Worm (Caenorhabditis elegans) whole organism, L3 larva: ENCODE measurements around the gene C46E10.3.

Experiments used
- ZK546.5 ChIP-seq: sonication (generic microtip); optimal IDR thresholded peaks from 2 replicates; lab custom pipeline; 2017; ENCODE audit warnings: missing biosample characterization, missing genetic modification characterization
- aly-2 ChIP-seq: fragments of 150-350 bp; optimal IDR thresholded peaks from 2 replicates; lab custom pipeline; 2014; ENCODE audit warnings: missing biosample characterization, missing genetic modification characterization
- ceh-16 ChIP-seq: sonication (generic microtip); optimal IDR thresholded peaks from 2 replicates; lab custom pipeline; 2017; ENCODE audit warnings: missing biosample characterization, missing genetic modification characterization
- ceh-28 ChIP-seq: fragments of 150-350 bp; optimal IDR thresholded peaks from 2 replicates; lab custom pipeline; 2014; ENCODE audit warnings: missing biosample characterization, missing genetic modification reagents, missing genetic modification characterization
- ceh-82 ChIP-seq: fragments of 150-350 bp; optimal IDR thresholded peaks from 2 replicates; lab custom pipeline; 2014; ENCODE audit warnings: missing biosample characterization, missing genetic modification characterization
- ceh-9 ChIP-seq: sonication (generic microtip); optimal IDR thresholded peaks from 2 replicates; lab custom pipeline; 2018; ENCODE audit warnings: missing biosample characterization, missing genetic modification characterization
- egl-5 ChIP-seq: fragments of 150-350 bp; optimal IDR thresholded peaks from 2 replicates; lab custom pipeline; 2017; ENCODE audit warnings: missing biosample characterization, missing genetic modification reagents, missing genetic modification characterization, inconsistent platforms
- elt-1 ChIP-seq: fragments of 150-350 bp; optimal IDR thresholded peaks from 2 replicates; lab custom pipeline; 2014; ENCODE audit warnings: missing biosample characterization, missing genetic modification characterization
- elt-3 ChIP-seq, 3 experiments: fragments of 150-350 bp in 1 of 3; sonication (generic microtip) in 2 of 3; optimal IDR thresholded peaks; 2 replicates in 2 of 3; 4 replicates in 1 of 3; lab custom pipeline; 2014 to 2017; ENCODE audit warnings: missing biosample characterization in 3 of 3, missing genetic modification characterization in 3 of 3
- eor-1 ChIP-seq, 2 experiments: fragments of 150-350 bp; optimal IDR thresholded peaks; 2 replicates each; lab custom pipeline; 2014 to 2018; ENCODE audit warnings: missing biosample characterization in 2 of 2, missing genetic modification characterization in 2 of 2
- fkh-10 ChIP-seq: sonication (generic microtip); optimal IDR thresholded peaks from 2 replicates; lab custom pipeline; 2017; ENCODE audit warnings: missing biosample characterization, missing genetic modification reagents, missing genetic modification characterization
- fos-1 ChIP-seq: fragments of 150-350 bp; optimal IDR thresholded peaks from 2 replicates; lab custom pipeline; 2014; ENCODE audit warnings: missing biosample characterization, missing genetic modification characterization
- hmg-11 ChIP-seq: sonication (generic microtip); optimal IDR thresholded peaks from 2 replicates; lab custom pipeline; 2016; ENCODE audit warnings: missing genetic modification characterization, missing compliant biosample characterization
- jun-1 ChIP-seq: fragments of 150-350 bp; optimal IDR thresholded peaks from 2 replicates; lab custom pipeline; 2014; ENCODE audit warnings: missing biosample characterization, missing genetic modification reagents, missing genetic modification characterization
- lin-15B ChIP-seq: fragments of 150-350 bp; optimal IDR thresholded peaks from 2 replicates; lab custom pipeline; 2014; ENCODE audit warnings: missing biosample characterization, missing genetic modification characterization
- lin-39 ChIP-seq: fragments of 150-350 bp; optimal IDR thresholded peaks from 2 replicates; lab custom pipeline; 2018; ENCODE audit warnings: missing biosample characterization, missing genetic modification reagents, missing genetic modification characterization
- mdl-1 ChIP-seq: fragments of 150-350 bp; optimal IDR thresholded peaks from 2 replicates; lab custom pipeline; 2014; ENCODE audit warnings: missing biosample characterization, missing genetic modification characterization
- mml-1 ChIP-seq: fragments of 150-350 bp; sonication (generic microtip); optimal IDR thresholded peaks from 3 replicates; lab custom pipeline; 2014; ENCODE audit warnings: missing biosample characterization, missing genetic modification characterization
- nfya-1 ChIP-seq: sonication (generic microtip); optimal IDR thresholded peaks from 2 replicates; lab custom pipeline; 2017; ENCODE audit warnings: missing genetic modification characterization, mild to moderate bottlenecking, missing compliant biosample characterization, antibody characterized with exemption, moderate library complexity; ENCODE audit not compliant: insufficient read depth
- nhr-11 ChIP-seq: fragments of 150-350 bp; optimal IDR thresholded peaks from 2 replicates; lab custom pipeline; 2014; ENCODE audit warnings: missing biosample characterization, missing genetic modification characterization
- nhr-12 ChIP-seq: fragments of 150-350 bp; optimal IDR thresholded peaks from 2 replicates; lab custom pipeline; 2014; ENCODE audit warnings: missing biosample characterization, missing genetic modification characterization
- nhr-23 ChIP-seq: fragments of 150-350 bp; optimal IDR thresholded peaks from 2 replicates; lab custom pipeline; 2014; ENCODE audit warnings: missing biosample characterization, missing genetic modification reagents, missing genetic modification characterization
- nhr-237 ChIP-seq: fragments of 150-350 bp; optimal IDR thresholded peaks from 2 replicates; lab custom pipeline; 2014; ENCODE audit warnings: missing biosample characterization, missing genetic modification characterization
- nhr-28 ChIP-seq: fragments of 150-350 bp; optimal IDR thresholded peaks from 2 replicates; lab custom pipeline; 2014; ENCODE audit warnings: missing biosample characterization, missing genetic modification characterization
- nhr-67 ChIP-seq: fragments of 150-350 bp; optimal IDR thresholded peaks from 2 replicates; lab custom pipeline; 2014; ENCODE audit warnings: missing biosample characterization, missing genetic modification characterization
- nhr-76 ChIP-seq: fragments of 150-350 bp; sonication (generic microtip); optimal IDR thresholded peaks from 5 replicates; lab custom pipeline; 2014; ENCODE audit warnings: missing biosample characterization, missing genetic modification characterization
- pha-4 ChIP-seq: fragments of 150-350 bp; optimal IDR thresholded peaks from 2 replicates; lab custom pipeline; 2014; ENCODE audit warnings: missing biosample characterization, missing genetic modification reagents, missing genetic modification characterization
- sea-2 ChIP-seq: fragments of 150-350 bp; sonication (generic microtip); optimal IDR thresholded peaks from 4 replicates; lab custom pipeline; 2014; ENCODE audit warnings: missing biosample characterization, missing genetic modification reagents, missing genetic modification characterization
- skn-1 ChIP-seq: fragments of 150-350 bp; optimal IDR thresholded peaks from 2 replicates; lab custom pipeline; 2014; ENCODE audit warnings: missing biosample characterization, missing genetic modification characterization
- snpc-4 ChIP-seq: fragments of 150-350 bp; optimal IDR thresholded peaks from 2 replicates; lab custom pipeline; 2014; ENCODE audit warnings: missing biosample characterization, missing genetic modification characterization
- tbx-2 ChIP-seq: sonication (generic microtip); optimal IDR thresholded peaks from 2 replicates; lab custom pipeline; 2016; ENCODE audit warnings: mild to moderate bottlenecking, missing genetic modification characterization, missing compliant biosample characterization
- unc-39 ChIP-seq: sonication (generic microtip); optimal IDR thresholded peaks from 4 replicates; lab custom pipeline; 2017; ENCODE audit warnings: missing biosample characterization, missing genetic modification characterization
- unc-62 ChIP-seq: fragments of 150-350 bp; sonication (generic microtip); optimal IDR thresholded peaks from 4 replicates; lab custom pipeline; 2014; ENCODE audit warnings: missing biosample characterization, missing genetic modification reagents, missing genetic modification characterization
- zag-1 ChIP-seq: fragments of 150-350 bp; optimal IDR thresholded peaks from 2 replicates; lab custom pipeline; 2014; ENCODE audit warnings: missing biosample characterization, missing genetic modification characterization
- ztf-11 ChIP-seq: fragments of 150-350 bp; optimal IDR thresholded peaks from 2 replicates; lab custom pipeline; 2014; ENCODE audit warnings: missing biosample characterization, missing genetic modification characterization

The C46E10.3 gene

DNA sequence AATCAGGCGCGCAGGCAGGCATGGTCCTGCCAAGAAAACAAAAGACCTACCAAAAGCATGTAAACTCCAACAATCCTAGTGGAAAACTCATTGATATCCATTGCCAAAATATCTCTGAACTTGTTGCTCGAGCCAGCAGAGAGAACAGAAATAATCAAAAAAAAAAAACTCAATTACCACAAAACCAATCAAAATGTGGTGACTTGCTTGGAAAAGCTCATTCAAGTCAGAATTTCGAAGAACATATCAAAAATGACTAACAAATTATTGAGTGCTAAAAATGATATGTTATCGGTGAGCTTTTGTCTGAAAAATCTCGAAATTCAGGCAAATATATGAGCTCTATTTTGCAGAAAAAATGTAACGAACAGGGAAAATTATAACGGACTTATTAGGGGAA lies 19.8 kb upstream of the C46E10.3 start, which contains the start of gene srx-105:
srx-105 (minus strand) TSS at position 101 of the 400 bp plus-strand sequence.
- no peak for TF ChIP-seq unc-39 (tag; lab: Kevin White, UChicago)
- no peak for TF ChIP-seq zag-1 (tag; lab: Kevin White, UChicago)
- TF ChIP-seq ceh-9, result no peak
- TF ChIP-seq nhr-12 (tag; lab: Kevin White, UChicago), result no peak
- TF ChIP-seq snpc-4 (tag; lab: Kevin White, UChicago), result no peak
- no peak for TF ChIP-seq nhr-28 (tag; lab: Kevin White, UChicago)
- no peak for TF ChIP-seq mdl-1 (tag; lab: Kevin White, UChicago)
- TF ChIP-seq hmg-11 (tag; lab: Kevin White, UChicago), result no peak

DNA sequence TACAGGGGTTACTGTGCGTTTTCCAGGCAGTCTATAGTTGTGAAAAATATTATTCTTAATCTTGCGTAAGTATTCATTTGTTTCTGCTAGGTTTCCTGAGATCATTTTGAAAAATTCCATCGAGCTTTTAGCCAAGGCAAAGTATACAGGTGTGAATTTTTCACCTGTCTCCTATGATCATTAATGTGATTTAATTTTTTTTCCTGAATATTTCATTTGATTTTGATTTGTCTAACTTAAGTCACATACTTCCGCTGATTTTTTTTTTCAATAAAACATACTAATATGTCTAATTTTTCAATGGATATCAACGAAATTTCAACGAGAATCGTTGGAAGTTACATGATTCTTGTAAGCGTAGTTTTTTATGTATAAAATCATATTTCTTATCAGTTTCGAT lies 15.8 kb upstream of the C46E10.3 start, which contains the start of gene srx-108:
srx-108 (plus strand) TSS at position 301 of the 400 bp plus-strand sequence.
- TF ChIP-seq tbx-2 (tag; lab: Kevin White, UChicago) (no peak), eor-1 (tag; optimal IDR thresholded peaks at IDR 0.05; lab: Kevin White, UChicago) (no peak), unc-62 (GFP tag; lab: Kevin White, UChicago) (no peak), elt-1 (tag; lab: Kevin White, UChicago) (no peak), ceh-9 (no peak), ztf-11 (tag; lab: Kevin White, UChicago) (no peak), ceh-16 (no peak), elt-3 (tag; optimal IDR thresholded peaks at IDR 0.05; lab: Kevin White, UChicago) (no peak), nhr-11 (tag; lab: Kevin White, UChicago) (no peak), ceh-82 (no peak), nhr-67 (tag; lab: Kevin White, UChicago) (no peak), mdl-1 (tag; lab: Kevin White, UChicago) (no peak), mml-1 (tag; lab: Kevin White, UChicago) (no peak), lin-39 (tag; lab: Kevin White, UChicago) (no peak), nhr-76 (no peak)

DNA sequence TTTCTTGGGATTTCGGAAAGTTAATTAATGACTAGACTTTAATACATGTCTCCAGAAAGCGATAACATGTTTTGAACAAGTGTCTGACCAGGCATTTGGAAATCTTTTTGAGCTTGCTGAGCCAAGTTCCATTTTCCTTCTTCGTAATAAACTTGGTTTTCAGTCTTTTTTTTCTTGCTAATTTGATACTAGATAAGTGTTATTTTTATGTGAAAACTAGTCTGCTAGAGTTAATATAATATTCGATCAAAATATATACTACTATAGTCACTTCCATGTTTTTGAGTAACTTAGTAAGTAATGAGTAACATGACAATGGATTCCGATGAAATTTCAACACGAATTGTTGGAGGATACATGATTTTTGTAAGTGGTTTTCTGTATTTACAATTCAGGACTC lies 11.9 kb upstream of the C46E10.3 start, which contains the start of gene srx-110:
srx-110 (plus strand) TSS at position 301 of the 400 bp plus-strand sequence.
- TF ChIP-seq ZK546.5 (tag; lab: Kevin White, UChicago), result no peak
- no peak for TF ChIP-seq ceh-82
- no peak for TF ChIP-seq eor-1 (tag; optimal IDR thresholded peaks at IDR 0.05; lab: Kevin White, UChicago)
- TF ChIP-seq skn-1 (tag; lab: Kevin White, UChicago), result no peak
- no peak for TF ChIP-seq sea-2 (GFP tag; lab: Kevin White, UChicago)
- TF ChIP-seq nhr-28 (tag; lab: Kevin White, UChicago), result no peak

DNA sequence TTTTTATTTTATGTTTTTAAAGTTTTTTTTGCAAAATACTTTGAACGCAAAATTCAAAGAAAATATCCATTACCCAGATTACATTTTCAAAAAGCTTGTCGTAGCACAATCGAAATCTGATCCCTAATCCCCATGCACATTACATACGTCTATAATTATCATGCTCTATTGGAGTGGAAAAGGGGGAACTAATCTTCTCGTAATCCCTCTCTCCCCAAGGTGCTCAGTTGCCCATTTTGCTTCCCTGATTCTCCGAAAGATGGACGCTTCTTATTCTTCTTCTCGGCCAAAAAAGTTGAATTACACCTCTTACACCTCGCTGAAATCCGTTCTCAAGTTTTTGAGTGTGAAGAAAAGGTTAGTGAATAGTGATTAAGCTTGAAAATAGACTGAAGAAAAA lies 10.1 kb upstream of the C46E10.3 start, which contains the start of gene fbxc-53:
fbxc-53 (plus strand) TSS at position 245 of the 400 bp plus-strand sequence.
- no peak for TF ChIP-seq skn-1 (tag; lab: Kevin White, UChicago)
- TF ChIP-seq, all 47 proteins: peak for 0

DNA sequence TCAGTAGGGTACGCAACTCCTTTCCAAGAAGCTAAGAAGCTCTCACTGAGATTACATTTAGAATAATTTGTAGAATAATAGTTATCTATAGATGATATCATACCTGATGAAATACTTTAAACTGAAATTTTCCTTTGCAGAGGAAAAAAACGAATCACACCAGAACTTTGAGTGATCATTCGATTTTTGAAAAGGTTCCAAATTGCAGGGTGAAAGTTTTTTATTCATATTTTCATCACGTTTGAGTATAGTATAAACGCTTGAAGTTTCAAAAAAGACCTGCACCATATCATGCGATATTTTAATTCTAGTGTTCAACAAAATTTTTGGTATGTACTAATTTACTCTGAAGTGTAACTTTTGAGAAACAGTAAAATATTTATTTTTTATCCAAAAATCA lies 6.5 kb upstream of the C46E10.3 start, which contains the start of gene srh-100:
srh-100 (minus strand) TSS at position 101 of the 400 bp plus-strand sequence.
- TF ChIP-seq fkh-10 (GFP tag; lab: Kevin White, UChicago), result no peak
- no peak for TF ChIP-seq pha-4 (tag; lab: Kevin White, UChicago)
- no peak for TF ChIP-seq aly-2 (tag; lab: Kevin White, UChicago)
- TF ChIP-seq nhr-67 (tag; lab: Kevin White, UChicago), result no peak
- no peak for TF ChIP-seq mml-1 (tag; lab: Kevin White, UChicago)
- no peak for TF ChIP-seq jun-1 (tag; lab: Kevin White, UChicago)
- TF ChIP-seq nfya-1, result no peak
- TF ChIP-seq, all 47 proteins: peak for 0

DNA sequence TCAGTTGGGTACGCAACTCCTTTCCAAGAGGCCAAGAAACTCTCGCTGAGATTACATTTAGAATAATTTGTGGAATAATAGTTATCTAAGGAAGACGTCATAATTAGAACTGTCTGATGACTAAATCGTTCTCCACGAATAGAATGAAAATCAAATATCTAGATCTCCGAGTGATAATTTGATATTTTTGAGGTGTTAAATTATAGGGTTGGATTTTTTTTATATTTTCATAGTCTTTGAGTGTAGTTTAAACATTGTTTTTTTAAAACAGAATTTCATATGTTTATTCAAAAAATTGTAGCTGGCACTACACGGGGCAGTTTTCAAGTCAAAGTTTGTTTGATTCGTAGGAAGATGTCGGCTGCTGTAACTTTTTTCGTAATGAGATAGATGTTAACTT lies 4.7 kb upstream of the C46E10.3 start, which contains the start of gene srh-99:
srh-99 (minus strand) TSS at position 101 of the 400 bp plus-strand sequence.
- TF ChIP-seq lin-15B (tag; lab: Kevin White, UChicago) (no peak), nhr-23 (tag; lab: Kevin White, UChicago) (no peak), nhr-76 (no peak), nhr-28 (tag; lab: Kevin White, UChicago) (no peak), zag-1 (tag; lab: Kevin White, UChicago) (no peak), mml-1 (tag; lab: Kevin White, UChicago) (no peak), fos-1 (tag; lab: Kevin White, UChicago) (no peak), ceh-28 (tag; lab: Kevin White, UChicago) (no peak), ceh-9 (no peak), egl-5 (tag; lab: Kevin White, UChicago) (no peak), nhr-237 (no peak), elt-3 (tag; optimal IDR thresholded peaks at IDR 0.05; lab: Kevin White, UChicago) (no peak), aly-2 (tag; lab: Kevin White, UChicago) (no peak)
